Fruit fly (Drosophila melanogaster) whole organism, embryonic: ENCODE measurements around the gene CG4957.

ENCODE experiments used
- BEAF-32 ChIP-seq: fragments of 200-800 bp; sonication (Bioruptor generic); optimal IDR thresholded peaks from 3 replicates; lab custom pipeline; 2017; ENCODE audit warnings: missing biosample characterization, missing genetic modification characterization, mild to moderate bottlenecking, moderate library complexity, missing genetic modification reagents
- CG11695 ChIP-seq: fragments of 200-800 bp; sonication (Bioruptor generic); IDR thresholded peaks from 3 replicates; pipeline ENCODE4 v1.3.6; 2022; ENCODE audit warnings: missing biosample characterization, missing genetic modification characterization
- CG12659 ChIP-seq: fragments of 200-800 bp; sonication (Bioruptor generic); optimal IDR thresholded peaks from 3 replicates; lab custom pipeline; 2017; ENCODE audit warnings: mild to moderate bottlenecking, missing biosample characterization, missing genetic modification reagents, missing genetic modification characterization
- CG13287 ChIP-seq: fragments of 200-800 bp; sonication (Bioruptor generic); IDR thresholded peaks from 2 replicates; pipeline ENCODE4 v1.3.6; 2022; ENCODE audit warnings: missing biosample characterization, missing genetic modification characterization; ENCODE audit not compliant: partially characterized antibody
- CG14014 ChIP-seq: fragments of 200-800 bp; sonication (Bioruptor generic); IDR thresholded peaks from 2 replicates; pipeline ENCODE4 v1.3.6; 2022; ENCODE audit warnings: missing biosample characterization, missing genetic modification characterization
- CG15479 ChIP-seq: fragments of 200-800 bp; sonication (Bioruptor generic); optimal IDR thresholded peaks from 3 replicates; lab custom pipeline; 2019; ENCODE audit warnings: missing biosample characterization, mild to moderate bottlenecking, missing genetic modification characterization, moderate library complexity
- CG1603 ChIP-seq: fragments of 200-800 bp; sonication (Bioruptor generic); optimal IDR thresholded peaks from 2 replicates; lab custom pipeline; 2019; ENCODE audit warnings: missing biosample characterization, mild to moderate bottlenecking, missing genetic modification characterization, moderate library complexity
- CG17186 ChIP-seq: fragments of 200-800 bp; sonication (Bioruptor generic); optimal IDR thresholded peaks from 3 replicates; lab custom pipeline; 2017; ENCODE audit warnings: missing biosample characterization, missing genetic modification reagents, missing genetic modification characterization
- CG17328 ChIP-seq: fragments of 200-800 bp; sonication (Bioruptor generic); IDR thresholded peaks from 2 replicates; pipeline ENCODE4 v1.3.6; 2022; ENCODE audit warnings: missing biosample characterization, missing genetic modification characterization
- CG17802 ChIP-seq: fragments of 200-800 bp; sonication (Bioruptor generic); optimal IDR thresholded peaks from 2 replicates; lab custom pipeline; 2018; ENCODE audit warnings: missing biosample characterization, mild to moderate bottlenecking, missing genetic modification characterization, moderate library complexity
- CG30020 ChIP-seq: fragments of 200-800 bp; optimal IDR thresholded peaks from 2 replicates; lab custom pipeline; 2019; ENCODE audit warnings: missing biosample characterization, mild to moderate bottlenecking, missing genetic modification characterization, moderate library complexity
- CG34224 ChIP-seq: fragments of 200-800 bp; sonication (Bioruptor generic); IDR thresholded peaks from 3 replicates; pipeline ENCODE4 v1.3.6; 2022; ENCODE audit warnings: missing biosample characterization, missing genetic modification characterization; ENCODE audit not compliant: partially characterized antibody
- CG34422 ChIP-seq: fragments of 200-800 bp; sonication (Bioruptor generic); IDR thresholded peaks from 3 replicates; pipeline ENCODE4 v1.3.6; 2022; ENCODE audit warnings: missing biosample characterization, missing genetic modification characterization
- CG3726 ChIP-seq: fragments of 200-800 bp; sonication (Bioruptor generic); IDR thresholded peaks from 3 replicates; pipeline ENCODE4, ENCODE4 v1.3.6; 2022; ENCODE audit warnings: missing biosample characterization, missing genetic modification characterization
- CG7839 ChIP-seq: fragments of 200-800 bp; sonication (Bioruptor generic); optimal IDR thresholded peaks from 3 replicates; lab custom pipeline; 2018; ENCODE audit warnings: missing biosample characterization, mild to moderate bottlenecking, missing genetic modification characterization, moderate library complexity
- Deaf1 ChIP-seq: fragments of 200-800 bp; optimal IDR thresholded peaks from 3 replicates; lab custom pipeline; 2019; ENCODE audit warnings: missing biosample characterization, mild to moderate bottlenecking, missing genetic modification characterization, moderate library complexity
- Dll ChIP-seq: fragments of 200-800 bp; sonication (Bioruptor generic); IDR thresholded peaks from 4 replicates; pipeline ENCODE4 v1.3.6; 2022; ENCODE audit warnings: missing biosample characterization, missing genetic modification characterization; ENCODE audit not compliant: partially characterized antibody
- Doc2 ChIP-seq: fragments of 200-800 bp; sonication (Bioruptor generic); IDR thresholded peaks from 2 replicates; pipeline ENCODE4 v1.3.6; 2022; ENCODE audit warnings: missing biosample characterization, missing genetic modification characterization
- Doc3 ChIP-seq: fragments of 200-800 bp; sonication (Bioruptor generic); IDR thresholded peaks from 3 replicates; pipeline ENCODE4 v1.3.6; 2022; ENCODE audit warnings: missing biosample characterization, missing genetic modification characterization; ENCODE audit not compliant: partially characterized antibody
- Dref ChIP-seq: fragments of 200-800 bp; sonication (Bioruptor generic); IDR thresholded peaks from 2 replicates; pipeline ENCODE4 v1.3.6; 2022; ENCODE audit warnings: missing biosample characterization, missing genetic modification characterization
- Ets65A ChIP-seq: fragments of 200-800 bp; sonication (Bioruptor generic); peaks from one replicate; lab custom pipeline; 2016; ENCODE audit warnings: missing biosample characterization, missing genetic modification characterization
- Kr ChIP-seq: fragments of 200-800 bp; sonication (Bioruptor generic); optimal IDR thresholded peaks from 2 replicates; lab custom pipeline; 2017; ENCODE audit warnings: missing biosample characterization, mild to moderate bottlenecking, missing genetic modification characterization
- MBD-R2 ChIP-seq: fragments of 200-800 bp; sonication (Bioruptor generic); IDR thresholded peaks from 2 replicates; pipeline ENCODE4 v1.3.6; 2022; ENCODE audit warnings: missing biosample characterization, missing genetic modification characterization
- MESR4 ChIP-seq: fragments of 200-800 bp; sonication (Bioruptor generic); optimal IDR thresholded peaks from 2 replicates; lab custom pipeline; 2018; ENCODE audit warnings: missing biosample characterization, mild to moderate bottlenecking, missing genetic modification characterization, moderate library complexity
- Med ChIP-seq: fragments of 200-800 bp; sonication (Bioruptor generic); peaks from one replicate; lab custom pipeline; 2016; ENCODE audit warnings: missing biosample characterization, missing genetic modification characterization, mild to moderate bottlenecking, inconsistent platforms, moderate library complexity
- Rfx ChIP-seq: fragments of 200-800 bp; sonication (Bioruptor generic); IDR thresholded peaks from 2 replicates; pipeline ENCODE4 v1.3.6; 2022; ENCODE audit warnings: missing biosample characterization, missing genetic modification characterization
- Sin3A ChIP-seq: fragments of >200 bp; optimal IDR thresholded peaks from 2 replicates; lab custom pipeline; 2018
- Sox102F ChIP-seq: fragments of 200-800 bp; sonication (Bioruptor generic); optimal IDR thresholded peaks from 2 replicates; lab custom pipeline; 2018; ENCODE audit warnings: missing biosample characterization, mild to moderate bottlenecking, missing genetic modification characterization, moderate library complexity
- Sry-δ ChIP-seq: fragments of 200-800 bp; sonication (Bioruptor generic); optimal IDR thresholded peaks from 2 replicates; lab custom pipeline; 2016; ENCODE audit warnings: missing biosample characterization, missing genetic modification characterization
- Taf1 ChIP-seq: fragments of 200-800 bp; sonication (Bioruptor generic); IDR thresholded peaks from 2 replicates; pipeline ENCODE4 v1.3.6; 2022; ENCODE audit warnings: missing biosample characterization, missing genetic modification characterization
- al ChIP-seq: fragments of 200-800 bp; sonication (Bioruptor generic); IDR thresholded peaks from 2 replicates; pipeline ENCODE4 v1.3.6; 2022; ENCODE audit warnings: missing biosample characterization, missing genetic modification characterization
- aop ChIP-seq: fragments of 200-800 bp; sonication (Bioruptor generic); IDR thresholded peaks from 2 replicates; pipeline ENCODE4 v1.3.6; 2022; ENCODE audit warnings: missing biosample characterization, missing genetic modification characterization
- ara ChIP-seq: fragments of 200-800 bp; sonication (Bioruptor generic); IDR thresholded peaks from 2 replicates; pipeline ENCODE4 v1.3.6; 2022; ENCODE audit warnings: missing biosample characterization, missing genetic modification characterization
- crc ChIP-seq: fragments of 200-800 bp; sonication (Bioruptor generic); optimal IDR thresholded peaks from 2 replicates; lab custom pipeline; 2016; ENCODE audit warnings: missing biosample characterization, missing genetic modification characterization
- dm ChIP-seq: fragments of 200-800 bp; sonication (Bioruptor generic); optimal IDR thresholded peaks from 3 replicates; lab custom pipeline; 2016; ENCODE audit warnings: missing biosample characterization, missing genetic modification characterization
- gcm2 ChIP-seq: fragments of 200-800 bp; sonication (Bioruptor generic); optimal IDR thresholded peaks from 2 replicates; lab custom pipeline; 2016; ENCODE audit warnings: missing biosample characterization, missing genetic modification characterization
- hbn ChIP-seq: fragments of 200-800 bp; sonication (Bioruptor generic); IDR thresholded peaks from 2 replicates; pipeline ENCODE4 v1.3.6; 2022; ENCODE audit warnings: missing biosample characterization, missing genetic modification characterization; ENCODE audit not compliant: partially characterized antibody
- klu ChIP-seq: fragments of 200-800 bp; sonication (Bioruptor generic); IDR thresholded peaks from 2 replicates; pipeline ENCODE4 v1.3.6; 2022; ENCODE audit warnings: missing biosample characterization, missing genetic modification characterization
- kni ChIP-seq: fragments of 200-800 bp; sonication (Bioruptor generic); optimal IDR thresholded peaks from 3 replicates; lab custom pipeline; 2017; ENCODE audit warnings: mild to moderate bottlenecking, missing biosample characterization, missing genetic modification reagents, missing genetic modification characterization
- nmo ChIP-seq: fragments of 200-800 bp; sonication (Bioruptor generic); optimal IDR thresholded peaks from 2 replicates; lab custom pipeline; 2018; ENCODE audit warnings: missing biosample characterization, mild to moderate bottlenecking, missing genetic modification characterization, moderate library complexity
- pfk ChIP-seq: fragments of 200-800 bp; sonication (Bioruptor generic); optimal IDR thresholded peaks from 2 replicates; lab custom pipeline; 2018; ENCODE audit warnings: missing biosample characterization, mild to moderate bottlenecking, missing genetic modification characterization, moderate library complexity
- pita ChIP-seq: fragments of 200-800 bp; sonication (Bioruptor generic); optimal IDR thresholded peaks from 2 replicates; lab custom pipeline; 2017; ENCODE audit warnings: missing biosample characterization, mild to moderate bottlenecking, missing genetic modification characterization
- pzg ChIP-seq: fragments of 200-800 bp; sonication (Bioruptor generic); optimal IDR thresholded peaks from 3 replicates; lab custom pipeline; 2018; ENCODE audit warnings: missing biosample characterization, mild to moderate bottlenecking, missing genetic modification characterization, moderate library complexity
- ro ChIP-seq: fragments of 200-800 bp; sonication (Bioruptor generic); IDR thresholded peaks from 2 replicates; pipeline ENCODE4 v1.3.6; 2022; ENCODE audit warnings: missing biosample characterization, missing genetic modification characterization
- sd ChIP-seq: fragments of 200-800 bp; sonication (Bioruptor generic); optimal IDR thresholded peaks from 3 replicates; lab custom pipeline; 2018; ENCODE audit warnings: missing biosample characterization, mild to moderate bottlenecking, missing genetic modification characterization, moderate library complexity
- ssp ChIP-seq: fragments of 200-800 bp; sonication (Bioruptor generic); IDR thresholded peaks from 2 replicates; pipeline ENCODE4 v1.3.6; 2022; ENCODE audit warnings: missing biosample characterization, missing genetic modification characterization
- stwl ChIP-seq: fragments of 200-800 bp; sonication (Bioruptor generic); optimal IDR thresholded peaks from 3 replicates; lab custom pipeline; 2018; ENCODE audit warnings: missing biosample characterization, mild to moderate bottlenecking, missing genetic modification characterization, moderate library complexity

CG4957 gene

dm6 chr2L:10231510-10231909, 37.2 kb upstream of the CG4957 start, which contains the start of gene ova (continued):
- TF ChIP-seq al (GFP tag; lab: Robert Waterston, UW) = no peak
- peak; percentile 89 for TF ChIP-seq pfk (GFP tag; lab: Kevin White, UChicago)
- TF ChIP-seq Dref = peak; percentile 55
- TF ChIP-seq MESR4 = peak; percentile 67
- no peak for TF ChIP-seq Doc3 (GFP tag; lab: Robert Waterston, UW)
- TF ChIP-seq, all 482 proteins: peak for 15

dm6 chr2L:10232152-10232816, 36.4 kb upstream of the CG4957 start, which contains the start of gene eEF1delta:
eEF1delta (plus strand) TSS chr2L:10232507.
- peak; percentile 71; the same call in 1 of the 2 replicates for TF ChIP-seq Dref
- TF ChIP-seq CG17328 (GFP tag; lab: Robert Waterston, UW) = no peak
- 0 out of 4 replicates have a peak, but pooled peaks have one; percentile 21 for TF ChIP-seq Dll (GFP tag; lab: Robert Waterston, UW)
- no peak for TF ChIP-seq gcm2
- peak; percentile 55; the same call in 1 of the 3 replicates for TF ChIP-seq CG34224 (GFP tag; lab: Robert Waterston, UW)
- no peak for TF ChIP-seq ara (GFP tag; lab: Robert Waterston, UW)
- peak; percentile 27 for TF ChIP-seq sd (tag; lab: Kevin White, UChicago)
- TF ChIP-seq Sox102F (GFP tag; lab: Kevin White, UChicago) = no peak
- TF ChIP-seq Doc3 (GFP tag; lab: Robert Waterston, UW) = no peak
- TF ChIP-seq CG17186 (GFP tag; lab: Kevin White, UChicago) = no peak
- TF ChIP-seq CG1603 = peak; percentile 99
- TF ChIP-seq ssp = peak; percentile 93
- peak; percentile 56 for TF ChIP-seq BEAF-32 (GFP tag; lab: Kevin White, UChicago)
- peak; percentile 30 for TF ChIP-seq Sry-δ (GFP tag; lab: Kevin White, UChicago)
- TF ChIP-seq Med (GFP tag; lab: Kevin White, UChicago) = peak; percentile 55
- peak; percentile 45 for TF ChIP-seq dm
- TF ChIP-seq Sin3A (lab: Kevin White, UChicago) = peak; percentile 18
- peak; percentile 16 for TF ChIP-seq Ets65A (GFP tag; lab: Kevin White, UChicago)
- TF ChIP-seq ro (GFP tag; lab: Robert Waterston, UW) = no peak
- TF ChIP-seq CG11695 (GFP tag; lab: Robert Waterston, UW) = no peak
- peak; percentile 45 for TF ChIP-seq CG15479 (GFP tag; lab: Kevin White, UChicago)
- TF ChIP-seq klu (GFP tag; lab: Robert Waterston, UW) = no peak
- TF ChIP-seq hbn (GFP tag; lab: Robert Waterston, UW) = peak; percentile 14; the same call in 1 of the 2 replicates
- TF ChIP-seq nmo (GFP tag; lab: Kevin White, UChicago) = peak; percentile 14
- TF ChIP-seq CG12659 (GFP tag; lab: Kevin White, UChicago) = peak; percentile 53
- no peak for TF ChIP-seq stwl (tag; lab: Kevin White, UChicago)
- no peak for TF ChIP-seq Deaf1
- TF ChIP-seq MESR4 = peak; percentile 68
- no peak for TF ChIP-seq Taf1 (GFP tag; lab: Robert Waterston, UW)
- no peak for TF ChIP-seq pita (GFP tag; lab: Kevin White, UChicago)
- no peak for TF ChIP-seq kni (GFP tag; lab: Kevin White, UChicago)
- peak; percentile 97 for TF ChIP-seq CG30020
- no peak for TF ChIP-seq crc (GFP tag; lab: Kevin White, UChicago)
- no peak for TF ChIP-seq CG14014 (GFP tag; lab: Robert Waterston, UW)
- peak; percentile 48 for TF ChIP-seq pzg (GFP tag; lab: Kevin White, UChicago)
- peak; percentile 53; the same call in 1 of the 2 replicates for TF ChIP-seq MBD-R2 (GFP tag; lab: Robert Waterston, UW)
- no peak for TF ChIP-seq Rfx (GFP tag; lab: Robert Waterston, UW)
- no peak for TF ChIP-seq CG7839
- peak; percentile 25; the same call in 1 of the 2 replicates for TF ChIP-seq CG13287
- TF ChIP-seq CG34422 (GFP tag; lab: Robert Waterston, UW) = peak; percentile 37; the same call in 1 of the 3 replicates
- TF ChIP-seq Doc2 = no peak
- no peak for TF ChIP-seq aop (GFP tag; lab: Robert Waterston, UW)
- TF ChIP-seq CG17802 (tag; lab: Kevin White, UChicago) = peak; percentile 98
- TF ChIP-seq CG3726 (GFP tag; lab: Robert Waterston, UW) = no peak
- TF ChIP-seq Kr (GFP tag; lab: Kevin White, UChicago) = no peak
